Fruit fly (Drosophila melanogaster) whole organism, pupa: Measurements from ENCODE around the gene Tango5.

Experiments used
- CG10348 ChIP-seq: fragments of 200-800 bp; sonication (Bioruptor generic); IDR thresholded peaks from 2 replicates; pipeline ENCODE4 v1.3.6; 2022; ENCODE audit warnings: missing biosample characterization, missing genetic modification characterization
- CG13204 ChIP-seq: fragments of 200-800 bp; sonication (Bioruptor generic); optimal IDR thresholded peaks from 2 replicates; lab custom pipeline; 2018; ENCODE audit warnings: missing biosample characterization, mild to moderate bottlenecking, missing genetic modification characterization, moderate library complexity
- CG14655 ChIP-seq: fragments of 200-800 bp; sonication (Bioruptor generic); optimal IDR thresholded peaks from 3 replicates; lab custom pipeline; 2017; ENCODE audit warnings: mild to moderate bottlenecking, missing biosample characterization, missing genetic modification reagents, missing genetic modification characterization
- CG17806 ChIP-seq: fragments of 200-800 bp; sonication (Bioruptor generic); optimal IDR thresholded peaks from 2 replicates; lab custom pipeline; 2018; ENCODE audit warnings: missing biosample characterization, mild to moderate bottlenecking, missing genetic modification characterization, moderate library complexity
- CG34367 ChIP-seq: fragments of 200-800 bp; sonication (Bioruptor generic); optimal IDR thresholded peaks from 2 replicates; lab custom pipeline; 2018; ENCODE audit warnings: missing biosample characterization, mild to moderate bottlenecking, missing genetic modification characterization
- CG4496 ChIP-seq: fragments of 200-800 bp; sonication (Bioruptor generic); IDR thresholded peaks from 3 replicates; pipeline ENCODE4 v1.3.6; 2022; ENCODE audit warnings: missing biosample characterization, missing genetic modification characterization
- EcR ChIP-seq: fragments of 200-800 bp; sonication (Bioruptor generic); optimal IDR thresholded peaks from 3 replicates; lab custom pipeline; 2019; ENCODE audit warnings: missing biosample characterization, missing genetic modification characterization, mild to moderate bottlenecking, moderate library complexity, missing genetic modification reagents
- Ets98B ChIP-seq: fragments of 200-800 bp; sonication (Bioruptor generic); IDR thresholded peaks from 2 replicates; pipeline ENCODE4 v1.3.6; 2022; ENCODE audit warnings: missing biosample characterization, missing genetic modification characterization
- fd96Ca ChIP-seq: fragments of 200-800 bp; sonication (Bioruptor generic); IDR thresholded peaks from 3 replicates; pipeline ENCODE4 v1.3.6; 2022; ENCODE audit warnings: missing biosample characterization, missing genetic modification characterization

DNA sequence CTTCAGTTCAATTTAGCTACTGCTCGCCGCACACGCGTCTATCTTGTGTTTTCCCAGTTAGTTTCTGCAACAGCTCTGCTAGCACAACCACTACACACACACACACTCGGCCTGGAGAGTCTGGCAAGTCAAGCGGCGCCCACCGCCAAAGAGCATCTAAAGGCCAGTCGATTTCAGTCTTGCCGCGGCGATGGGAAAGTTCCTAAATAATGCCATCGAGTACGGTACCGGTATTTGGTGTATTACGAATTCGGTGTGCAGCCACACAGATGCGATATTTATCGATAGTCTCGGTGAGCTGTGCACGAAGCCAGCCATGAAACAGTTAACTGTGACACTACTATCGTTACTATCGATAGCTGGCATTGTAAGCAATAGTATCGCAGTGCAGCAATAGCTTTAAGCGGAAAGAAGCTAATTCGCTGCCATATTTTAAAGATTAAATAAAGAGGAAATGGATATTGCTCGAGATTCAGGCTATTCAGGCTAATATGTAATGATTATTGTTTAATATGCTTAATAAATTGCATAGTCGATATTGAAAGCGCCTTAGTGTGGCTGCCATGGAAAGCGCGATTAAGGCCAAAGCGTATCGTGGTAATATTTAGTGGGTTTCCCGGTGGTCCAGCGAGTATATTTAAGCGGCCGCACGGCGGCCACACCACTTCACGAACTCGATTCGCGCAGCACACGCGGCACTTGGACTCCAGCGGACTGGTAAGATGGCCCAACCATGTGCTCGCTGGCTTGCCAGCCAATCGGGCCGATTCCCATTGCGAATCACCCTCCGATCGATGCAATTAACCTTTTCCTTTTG is 19.2 kb downstream of the Tango5 start, which contains the start of gene stx:
- TF ChIP-seq Ets98B (GFP tag; lab: Robert Waterston, UW): peak; percentile 49
- TF ChIP-seq CG34367: no peak
- no peak for TF ChIP-seq CG13204 (GFP tag; lab: Kevin White, UChicago)
- TF ChIP-seq CG14655 (GFP tag; lab: Kevin White, UChicago): no peak
- peak; percentile 58; the same call in 2 of the 3 replicates for TF ChIP-seq CG4496 (GFP tag; lab: Robert Waterston, UW)
- no peak for TF ChIP-seq CG10348 (GFP tag; lab: Robert Waterston, UW)
- no peak for TF ChIP-seq CG17806 (tag; lab: Kevin White, UChicago)
- TF ChIP-seq fd96Ca (GFP tag; lab: Robert Waterston, UW): peak; percentile 23; the same call in 1 of the 3 replicates
- TF ChIP-seq EcR (GFP tag; lab: Kevin White, UChicago): no peak
